Worm (Caenorhabditis elegans) whole organism, L1 larva: ENCODE results near the gene vps-39.

ENCODE experiments used
- ama-1 ChIP-seq: fragments of 150-350 bp; optimal IDR thresholded peaks from 2 replicates; lab custom pipeline; 2014
- ces-1 ChIP-seq: fragments of 150-350 bp; optimal IDR thresholded peaks from 2 replicates; lab custom pipeline; 2014; ENCODE audit warnings: missing biosample characterization, missing genetic modification reagents, missing genetic modification characterization
- dpl-1 ChIP-seq, 3 experiments: fragments of 150-350 bp in 2 of 3; sonication (generic microtip) in 1 of 3; optimal IDR thresholded peaks; 2 replicates each; lab custom pipeline; 2014 to 2017; ENCODE audit warnings: missing biosample characterization in 3 of 3, missing genetic modification characterization in 3 of 3, missing genetic modification reagents in 3 of 3
- fkh-10 ChIP-seq: sonication (generic microtip); optimal IDR thresholded peaks from 2 replicates; lab custom pipeline; 2017; ENCODE audit warnings: missing biosample characterization, missing genetic modification reagents, missing genetic modification characterization
- nhr-47 ChIP-seq: sonication (generic microtip); optimal IDR thresholded peaks from 2 replicates; lab custom pipeline; 2016; ENCODE audit warnings: mild to moderate bottlenecking, missing genetic modification characterization, moderate library complexity, missing compliant biosample characterization
- nhr-76 ChIP-seq: sonication (generic microtip); optimal IDR thresholded peaks from 2 replicates; lab custom pipeline; 2017; ENCODE audit warnings: missing biosample characterization, missing genetic modification characterization
- rnt-1 ChIP-seq: sonication (generic microtip); optimal IDR thresholded peaks from 2 replicates; lab custom pipeline; 2016; ENCODE audit warnings: mild to moderate bottlenecking, missing genetic modification characterization, moderate library complexity, missing compliant biosample characterization

DNA sequence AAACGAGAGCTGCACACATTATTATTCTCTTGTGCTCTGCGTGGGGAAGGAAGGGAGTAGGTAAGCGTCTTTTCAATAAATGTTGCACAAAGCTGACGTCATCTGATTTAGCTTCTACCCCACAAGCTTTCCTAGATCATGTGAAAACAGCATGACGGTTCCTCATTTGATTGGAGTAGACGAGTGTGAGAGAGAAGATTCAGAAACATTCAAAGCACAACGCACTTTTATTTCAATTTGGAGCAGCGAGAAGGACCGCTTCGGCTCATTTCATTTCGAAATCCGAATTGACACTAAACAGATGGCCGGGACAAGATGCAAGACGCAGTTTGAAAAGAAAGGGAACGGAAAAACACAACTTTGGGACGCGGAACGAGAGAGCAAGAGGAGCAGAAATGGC, 33.8 kb downstream of the vps-39 start:
- TF ChIP-seq rnt-1 (tag; lab: Kevin White, UChicago) (peak; percentile 4), nhr-76 (tag; lab: Kevin White, UChicago) (no peak), ces-1 (no peak), ama-1 (no peak), dpl-1 (GFP tag; optimal IDR thresholded peaks at IDR 0.05; lab: Kevin White, UChicago) (no peak), fkh-10 (peak; percentile 29), nhr-47 (tag; lab: Kevin White, UChicago) (peak; percentile 13)
